Worm (Caenorhabditis elegans) whole organism, L4 larva: ENCODE measurements around the gene K11H12.6.

Experiments
- D1046.2 ChIP-seq: fragments of 200-800 bp; sonication (Bioruptor generic); IDR thresholded peaks from 2 replicates; pipeline ENCODE4 v1.3.6; 2022; ENCODE audit warnings: missing genetic modification characterization, missing compliant biosample characterization
- F44E2.7 ChIP-seq: fragments of 200-800 bp; sonication (Bioruptor generic); IDR thresholded peaks from 2 replicates; pipeline ENCODE4 v2.1.2; 2022; ENCODE audit warnings: missing genetic modification characterization, missing compliant biosample characterization
- F49E8.2 ChIP-seq: sonication (generic microtip); optimal IDR thresholded peaks from 2 replicates; lab custom pipeline; 2016; ENCODE audit warnings: missing compliant biosample characterization, mild to moderate bottlenecking, missing genetic modification characterization, borderline replicate concordance
- R02D3.7 ChIP-seq: fragments of 150-350 bp; sonication (generic microtip); optimal IDR thresholded peaks from 3 replicates; lab custom pipeline; 2014; ENCODE audit warnings: missing biosample characterization, missing genetic modification characterization
- T20F7.1 ChIP-seq: fragments of 200-800 bp; sonication (Bioruptor generic); optimal IDR thresholded peaks from 2 replicates; lab custom pipeline; 2018; ENCODE audit warnings: mild to moderate bottlenecking, missing genetic modification characterization, missing compliant biosample characterization
- T26A8.4 ChIP-seq: fragments of 200-800 bp; sonication (Bioruptor generic); IDR thresholded peaks from 2 replicates; pipeline ENCODE4 v1.3.6; 2022; ENCODE audit warnings: missing genetic modification characterization, missing compliant biosample characterization
- Y105C5A.15 ChIP-seq: fragments of 200-800 bp; sonication (Bioruptor generic); IDR thresholded peaks from 2 replicates; pipeline ENCODE4 v1.3.6; 2022; ENCODE audit warnings: missing genetic modification characterization, missing compliant biosample characterization
- Y48G9A.11 ChIP-seq: fragments of 200-800 bp; sonication (Bioruptor generic); IDR thresholded peaks from 2 replicates; pipeline ENCODE4 v1.3.6; 2022; ENCODE audit warnings: missing genetic modification reagents, missing genetic modification characterization, missing compliant biosample characterization
- Y75B8A.6 ChIP-seq: fragments of 200-800 bp; sonication (Bioruptor generic); IDR thresholded peaks from 2 replicates; pipeline ENCODE4 v1.3.6; 2022; ENCODE audit warnings: missing genetic modification reagents, missing genetic modification characterization, missing compliant biosample characterization
- ZK337.2 ChIP-seq: fragments of 200-800 bp; sonication (Bioruptor generic); IDR thresholded peaks from 2 replicates; pipeline ENCODE4 v1.3.6; 2022; ENCODE audit warnings: missing genetic modification reagents, missing genetic modification characterization, missing compliant biosample characterization
- aha-1 ChIP-seq: fragments of 150-350 bp; peaks from one replicate; lab custom pipeline; 2014; ENCODE audit warnings: missing biosample characterization, missing genetic modification characterization
- ama-1 ChIP-seq: fragments of 150-350 bp; optimal IDR thresholded peaks from 2 replicates; lab custom pipeline; 2014; ENCODE audit warnings: inconsistent platforms, mixed read lengths
- ceh-28 ChIP-seq: fragments of 150-350 bp; optimal IDR thresholded peaks from 2 replicates; lab custom pipeline; 2014; ENCODE audit warnings: missing biosample characterization, missing genetic modification reagents, missing genetic modification characterization
- ceh-44 ChIP-seq: fragments of 200-800 bp; sonication (Bioruptor generic); IDR thresholded peaks from 2 replicates; pipeline ENCODE4 v1.3.6; 2022; ENCODE audit warnings: missing genetic modification reagents, missing genetic modification characterization, missing compliant biosample characterization
- ceh-82 ChIP-seq: sonication (generic microtip); optimal IDR thresholded peaks from 2 replicates; lab custom pipeline; 2017; ENCODE audit warnings: missing biosample characterization, missing genetic modification characterization
- cey-2 ChIP-seq: sonication (generic microtip); optimal IDR thresholded peaks from 3 replicates; lab custom pipeline; 2017; ENCODE audit warnings: missing genetic modification characterization, mild to moderate bottlenecking, missing compliant biosample characterization, antibody characterized with exemption, borderline replicate concordance; ENCODE audit not compliant: insufficient read depth
- daf-12 ChIP-seq: fragments of 150-350 bp; optimal IDR thresholded peaks from 2 replicates; lab custom pipeline; 2014; ENCODE audit warnings: missing biosample characterization, missing genetic modification reagents, missing genetic modification characterization
- daf-16 ChIP-seq, 3 experiments: sonication (generic microtip); optimal IDR thresholded peaks; 2 replicates each; lab custom pipeline; 2016 to 2017; ENCODE audit warnings: missing genetic modification characterization in 3 of 3, missing genetic modification reagents in 3 of 3, mild to moderate bottlenecking in 2 of 3, missing compliant biosample characterization in 2 of 3, missing biosample characterization in 1 of 3, moderate library complexity in 1 of 3
- dmd-8 ChIP-seq: fragments of 200-800 bp; sonication (Bioruptor generic); IDR thresholded peaks from 2 replicates; pipeline ENCODE4 v1.3.6; 2022; ENCODE audit warnings: missing genetic modification characterization, missing compliant biosample characterization
- duxl-1 ChIP-seq: sonication (generic microtip); optimal IDR thresholded peaks from 2 replicates; lab custom pipeline; 2016; ENCODE audit warnings: mild to moderate bottlenecking, missing genetic modification characterization, moderate library complexity, missing compliant biosample characterization; ENCODE audit not compliant: poor library complexity
- egl-27 ChIP-seq: sonication (generic microtip); optimal IDR thresholded peaks from 3 replicates; lab custom pipeline; 2017; ENCODE audit warnings: missing biosample characterization, missing genetic modification reagents, missing genetic modification characterization
- fkh-10 ChIP-seq: fragments of 150-350 bp; optimal IDR thresholded peaks from 2 replicates; lab custom pipeline; 2014; ENCODE audit warnings: missing biosample characterization, missing genetic modification reagents, missing genetic modification characterization
- fos-1 ChIP-seq: fragments of 150-350 bp; optimal IDR thresholded peaks from 2 replicates; lab custom pipeline; 2014; ENCODE audit warnings: missing biosample characterization, missing genetic modification characterization
- lin-13 ChIP-seq: fragments of 150-350 bp; optimal IDR thresholded peaks from 2 replicates; lab custom pipeline; 2014; ENCODE audit warnings: missing biosample characterization, missing genetic modification reagents, missing genetic modification characterization
- lin-29 ChIP-seq: fragments of 200-800 bp; sonication (Bioruptor generic); IDR thresholded peaks from 2 replicates; pipeline ENCODE4 v1.3.6; 2022; ENCODE audit warnings: missing genetic modification reagents, missing genetic modification characterization, missing compliant biosample characterization
- lin-38 ChIP-seq: fragments of 200-800 bp; sonication (Bioruptor generic); IDR thresholded peaks from 2 replicates; pipeline ENCODE4 v1.3.6; 2022; ENCODE audit warnings: missing genetic modification reagents, missing genetic modification characterization, missing compliant biosample characterization
- lin-39 ChIP-seq: fragments of 150-350 bp; optimal IDR thresholded peaks from 2 replicates; lab custom pipeline; 2014; ENCODE audit warnings: missing biosample characterization, missing genetic modification reagents, missing genetic modification characterization
- lsy-2 ChIP-seq, 2 experiments: fragments of 150-350 bp in 1 of 2; sonication (generic microtip) in 1 of 2; optimal IDR thresholded peaks; 2 replicates each; lab custom pipeline; 2014 to 2017; ENCODE audit warnings: missing biosample characterization in 2 of 2, missing genetic modification characterization in 2 of 2
- madf-5 ChIP-seq, 2 experiments: fragments of 200-800 bp; sonication (Bioruptor generic); IDR thresholded peaks; 2 replicates each; pipeline ENCODE4 v1.3.6; 2022; ENCODE audit warnings: missing compliant biosample characterization in 2 of 2, missing genetic modification characterization in 2 of 2
- madf-9 ChIP-seq: fragments of 200-800 bp; sonication (Bioruptor generic); conservative IDR thresholded peaks from 2 replicates; pipeline ENCODE4 v1.3.6; 2022; ENCODE audit warnings: missing genetic modification reagents, missing genetic modification characterization, missing compliant biosample characterization
- mdl-1 ChIP-seq, 2 experiments: fragments of 150-350 bp in 1 of 2; sonication (generic microtip) in 1 of 2; optimal IDR thresholded peaks; 2 replicates each; lab custom pipeline; 2014 to 2017; ENCODE audit warnings: missing biosample characterization in 2 of 2, missing genetic modification characterization in 2 of 2
- mdt-29 ChIP-seq: fragments of 200-800 bp; sonication (Bioruptor generic); IDR thresholded peaks from 2 replicates; pipeline ENCODE4 v1.3.6; 2022; ENCODE audit warnings: missing genetic modification reagents, missing genetic modification characterization, missing compliant biosample characterization
- mep-1 ChIP-seq: fragments of 150-350 bp; sonication (generic microtip); optimal IDR thresholded peaks from 3 replicates; lab custom pipeline; 2014; ENCODE audit warnings: missing biosample characterization, missing genetic modification characterization
- mes-2 ChIP-seq: sonication (generic microtip); optimal IDR thresholded peaks from 2 replicates; lab custom pipeline; 2016; ENCODE audit warnings: missing genotype, mild to moderate bottlenecking, missing genetic modification characterization, missing compliant biosample characterization; ENCODE audit not compliant: poor library complexity, severe bottlenecking
- mxl-3 ChIP-seq: fragments of 200-800 bp; sonication (Bioruptor generic); optimal IDR thresholded peaks from 2 replicates; lab custom pipeline; 2018; ENCODE audit warnings: mild to moderate bottlenecking, missing genetic modification characterization, missing compliant biosample characterization
- nhr-237 ChIP-seq: sonication (generic microtip); optimal IDR thresholded peaks from 2 replicates; lab custom pipeline; 2017; ENCODE audit warnings: missing biosample characterization, missing genetic modification characterization
- nhr-42 ChIP-seq: fragments of 200-800 bp; sonication (Bioruptor generic); IDR thresholded peaks from 2 replicates; pipeline ENCODE4 v1.3.6; 2022; ENCODE audit warnings: missing genetic modification characterization, missing compliant biosample characterization
- nhr-6 ChIP-seq: fragments of 150-350 bp; optimal IDR thresholded peaks from 2 replicates; lab custom pipeline; 2014; ENCODE audit warnings: missing biosample characterization, missing genetic modification characterization
- nhr-76 ChIP-seq: fragments of 150-350 bp; optimal IDR thresholded peaks from 2 replicates; lab custom pipeline; 2014; ENCODE audit warnings: missing biosample characterization, missing genetic modification characterization
- nhr-77 ChIP-seq: fragments of 150-350 bp; optimal IDR thresholded peaks from 2 replicates; lab custom pipeline; 2014; ENCODE audit warnings: missing biosample characterization, missing genetic modification characterization
- php-3 ChIP-seq: fragments of 200-800 bp; sonication (Bioruptor generic); IDR thresholded peaks from 2 replicates; pipeline ENCODE4 v1.3.6; 2022; ENCODE audit warnings: missing genetic modification reagents, missing genetic modification characterization, missing compliant biosample characterization
- snpc-4 ChIP-seq: fragments of 150-350 bp; optimal IDR thresholded peaks from 2 replicates; lab custom pipeline; 2014; ENCODE audit warnings: missing biosample characterization, missing genetic modification characterization
- spr-1 ChIP-seq: sonication (generic microtip); optimal IDR thresholded peaks from 2 replicates; lab custom pipeline; 2016; ENCODE audit warnings: mild to moderate bottlenecking, missing genetic modification characterization, missing compliant biosample characterization
- tra-1 ChIP-seq: fragments of 200-800 bp; sonication (Bioruptor generic); IDR thresholded peaks from 2 replicates; pipeline ENCODE4 v1.3.6; 2022; ENCODE audit warnings: missing genetic modification reagents, missing genetic modification characterization, missing compliant biosample characterization
- zag-1 ChIP-seq: fragments of 150-350 bp; optimal IDR thresholded peaks from 2 replicates; lab custom pipeline; 2014; ENCODE audit warnings: missing biosample characterization, missing genetic modification characterization
- zfp-2 ChIP-seq: sonication (generic microtip); optimal IDR thresholded peaks from 2 replicates; lab custom pipeline; 2016; ENCODE audit warnings: mild to moderate bottlenecking, missing genetic modification characterization, missing compliant biosample characterization
- zfp-3 ChIP-seq: fragments of 200-800 bp; sonication (Bioruptor generic); conservative IDR thresholded peaks from 2 replicates; pipeline ENCODE4 v1.3.6; 2022; ENCODE audit warnings: missing genetic modification reagents, missing genetic modification characterization, missing compliant biosample characterization
- zip-11 ChIP-seq: fragments of 200-800 bp; sonication (Bioruptor generic); IDR thresholded peaks from 2 replicates; pipeline ENCODE4 v1.3.6; 2022; ENCODE audit warnings: missing genetic modification characterization, missing compliant biosample characterization
- ztf-11 ChIP-seq: fragments of 150-350 bp; optimal IDR thresholded peaks from 2 replicates; lab custom pipeline; 2014; ENCODE audit warnings: missing biosample characterization, missing genetic modification characterization

The K11H12.6 gene

ce11 chrIV:654526-655440, 12.3 kb upstream of the K11H12.6 start, which contains the start of the genes rpl-15 and K11H12.8 (continued):
- TF ChIP-seq zag-1 (tag; lab: Kevin White, UChicago), result peak; percentile 88
- peak; percentile 89 for TF ChIP-seq lin-39 (tag; lab: Kevin White, UChicago)
- TF ChIP-seq aha-1, result peak; percentile 100
- peak; percentile 98 for TF ChIP-seq ceh-44 (GFP tag; lab: Robert Waterston, UW)
- TF ChIP-seq nhr-237 (tag; lab: Kevin White, UChicago), result peak; percentile 84
- peak; percentile 86 for TF ChIP-seq ceh-82
- TF ChIP-seq daf-12 (tag; lab: Kevin White, UChicago), result no peak
- TF ChIP-seq daf-16 (GFP tag; optimal IDR thresholded peaks at IDR 0.05; lab: Kevin White, UChicago), result peak; percentile 97 to 98
- TF ChIP-seq daf-16 (tag; optimal IDR thresholded peaks at IDR 0.05; lab: Kevin White, UChicago), result peak; percentile 93
- peak; percentile 97 for TF ChIP-seq F49E8.2 (tag; lab: Kevin White, UChicago)
- TF ChIP-seq zfp-2, result peak; percentile 93
- peak; percentile 99 for TF ChIP-seq T26A8.4
- peak; percentile 100 for TF ChIP-seq mes-2 (tag; lab: Kevin White, UChicago)
- peak; percentile 99 for TF ChIP-seq lin-13
- TF ChIP-seq madf-5 (GFP tag; IDR thresholded peaks at IDR 0.05; lab: Robert Waterston, UW), result peak; percentile 99
- TF ChIP-seq fkh-10, result peak; percentile 100
- TF ChIP-seq zfp-3 (GFP tag; lab: Robert Waterston, UW), result peak; percentile 100
- TF ChIP-seq Y75B8A.6 (GFP tag; lab: Robert Waterston, UW), result peak; percentile 99
- TF ChIP-seq nhr-6, result peak; percentile 100
- peak; percentile 98 for TF ChIP-seq duxl-1 (tag; lab: Kevin White, UChicago)
- TF ChIP-seq mdl-1 (tag; optimal IDR thresholded peaks at IDR 0.05; lab: Kevin White, UChicago), result peak; percentile 86 to 99
- TF ChIP-seq php-3 (GFP tag; lab: Robert Waterston, UW), result peak; percentile 98
- TF ChIP-seq T20F7.1 (GFP tag; lab: Kevin White, UChicago), result peak; percentile 99
- peak; percentile 97 for TF ChIP-seq lin-29 (GFP tag; lab: Robert Waterston, UW)
- TF ChIP-seq cey-2 (tag; lab: Kevin White, UChicago), result peak; percentile 94
- peak; percentile 53 for TF ChIP-seq ztf-11
- peak; percentile 99 for TF ChIP-seq lin-38 (GFP tag; lab: Robert Waterston, UW)
- peak; percentile 64 for TF ChIP-seq ama-1 (lab: Kevin White, UChicago)
- peak; percentile 100 for TF ChIP-seq lsy-2 (tag; optimal IDR thresholded peaks at IDR 0.05; lab: Kevin White, UChicago)
- TF ChIP-seq mxl-3 (GFP tag; lab: Kevin White, UChicago), result peak; percentile 99
- TF ChIP-seq nhr-42 (GFP tag; lab: Robert Waterston, UW), result peak; percentile 99
- peak; percentile 78 for TF ChIP-seq snpc-4
- peak; percentile 98 for TF ChIP-seq ZK337.2 (GFP tag; lab: Robert Waterston, UW)
- TF ChIP-seq Y48G9A.11 (GFP tag; lab: Robert Waterston, UW), result peak; percentile 96
- no peak for TF ChIP-seq egl-27 (tag; lab: Kevin White, UChicago)
- TF ChIP-seq mep-1 (tag; lab: Kevin White, UChicago), result peak; percentile 100
- TF ChIP-seq madf-9 (GFP tag; lab: Robert Waterston, UW), result peak; percentile 99
- TF ChIP-seq zip-11 (GFP tag; lab: Robert Waterston, UW), result peak; percentile 70; the same call in 1 of the 2 replicates
- peak; percentile 91; the same call in 1 of the 2 replicates for TF ChIP-seq F44E2.7
- TF ChIP-seq spr-1 (tag; lab: Kevin White, UChicago), result peak; percentile 98
- TF ChIP-seq dmd-8 (GFP tag; lab: Robert Waterston, UW), result peak; percentile 93
- peak; percentile 91 for TF ChIP-seq nhr-76 (tag; lab: Kevin White, UChicago)
- TF ChIP-seq nhr-77, result peak; percentile 100
- TF ChIP-seq fos-1, result peak; percentile 93
- peak; percentile 82 for TF ChIP-seq ceh-28 (tag; lab: Kevin White, UChicago)
- TF ChIP-seq Y105C5A.15 (GFP tag; lab: Robert Waterston, UW), result peak; percentile 97
- TF ChIP-seq R02D3.7, result peak; percentile 97
- TF ChIP-seq mdt-29 (GFP tag; lab: Robert Waterston, UW), result peak; percentile 97
- TF ChIP-seq tra-1 (GFP tag; lab: Robert Waterston, UW), result peak; percentile 100
- peak; percentile 98 for TF ChIP-seq D1046.2 (GFP tag; lab: Robert Waterston, UW)
